Fruit fly (Drosophila melanogaster) S2 (cell line): Measurements from ENCODE around the gene CG13069.

ENCODE experiments used
- CG8478 ChIP-seq: fragments of >200 bp; optimal IDR thresholded peaks from 2 replicates; lab custom pipeline; 2018
- CTCF ChIP-seq, 2 experiments: fragments of >200 bp; optimal IDR thresholded peaks; 2 replicates each; lab custom pipeline; 2018

CG13069 gene

DNA sequence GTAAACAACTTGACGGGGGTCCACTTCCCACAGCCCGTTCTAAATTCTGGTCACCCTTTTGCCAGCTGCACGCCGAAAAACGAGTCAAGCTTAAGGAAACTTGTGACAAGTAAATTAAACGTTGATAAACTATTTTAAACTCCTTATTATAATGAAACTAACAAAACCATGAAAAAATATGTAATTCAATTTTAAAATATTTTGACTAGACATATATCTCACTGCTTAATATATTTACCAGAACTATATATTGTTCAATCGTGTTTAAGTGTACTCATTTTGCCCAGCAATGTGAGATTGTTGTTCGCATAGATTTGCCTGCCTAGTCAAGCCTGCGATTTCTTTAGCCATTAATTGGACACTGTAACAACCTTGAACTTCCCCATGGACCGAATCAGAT is 5.6 kb upstream of the CG13069 start, which contains the start of gene CG13053:
TSS of gene CG13053 (minus strand) at position 171 of the 400 bp plus-strand sequence.
- TF ChIP-seq CG8478 (lab: Kevin White, UChicago): no peak
- no peak for TF ChIP-seq CTCF (optimal IDR thresholded peaks at IDR 0.05; lab: Kevin White, UChicago)

DNA sequence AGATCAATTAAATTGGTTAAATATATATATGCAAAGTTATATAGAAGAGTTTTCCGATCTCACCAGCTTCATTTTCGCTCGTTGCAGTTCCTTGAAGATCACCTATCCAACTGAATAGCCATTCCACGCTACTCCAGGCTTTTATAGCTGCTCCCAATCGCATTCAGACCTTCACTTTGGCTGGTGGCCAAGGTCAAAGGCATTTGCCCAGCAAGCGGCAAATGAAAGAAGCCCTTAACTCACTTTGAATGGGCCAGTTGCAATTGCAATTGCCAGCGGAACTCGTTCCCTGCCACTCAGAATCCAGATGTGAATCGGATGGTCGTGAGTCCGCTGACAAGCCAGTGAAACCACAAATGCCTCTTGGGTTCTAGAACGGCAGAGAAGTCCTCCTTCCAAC is 3.7 kb upstream of the CG13069 start, which contains the start of gene CG34247:
TSS of gene CG34247 (minus strand) at position 101 of the 400 bp plus-strand sequence.
- TF ChIP-seq CG8478 (lab: Kevin White, UChicago): no peak
- no peak for TF ChIP-seq CTCF (optimal IDR thresholded peaks at IDR 0.05; lab: Kevin White, UChicago)

DNA sequence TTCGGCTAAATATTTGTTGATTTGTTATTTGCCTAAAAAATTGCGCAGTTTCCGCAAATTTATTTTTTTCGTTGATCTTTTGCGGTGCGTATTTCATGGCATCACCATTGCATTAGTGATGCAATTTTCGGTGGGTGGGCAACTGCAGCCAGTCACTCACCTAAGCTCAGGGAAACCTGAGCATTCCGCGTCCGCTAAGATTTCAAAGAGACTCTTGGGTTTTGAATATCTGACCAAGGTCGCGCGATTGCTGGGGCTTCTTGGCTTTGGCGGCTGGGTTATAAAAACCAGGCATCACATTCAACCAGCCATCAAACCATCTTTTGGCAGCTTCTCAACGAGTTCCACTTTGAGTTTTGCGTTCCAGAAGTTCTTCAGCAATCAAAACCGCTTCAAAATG is 2.7 kb upstream of the CG13069 start, which contains the start of gene CG13071:
TSS of gene CG13071 (plus strand) at position 301 of the 400 bp plus-strand sequence.
- TF ChIP-seq CG8478 (lab: Kevin White, UChicago) (no peak), CTCF (optimal IDR thresholded peaks at IDR 0.05; lab: Kevin White, UChicago) (no peak)

DNA sequence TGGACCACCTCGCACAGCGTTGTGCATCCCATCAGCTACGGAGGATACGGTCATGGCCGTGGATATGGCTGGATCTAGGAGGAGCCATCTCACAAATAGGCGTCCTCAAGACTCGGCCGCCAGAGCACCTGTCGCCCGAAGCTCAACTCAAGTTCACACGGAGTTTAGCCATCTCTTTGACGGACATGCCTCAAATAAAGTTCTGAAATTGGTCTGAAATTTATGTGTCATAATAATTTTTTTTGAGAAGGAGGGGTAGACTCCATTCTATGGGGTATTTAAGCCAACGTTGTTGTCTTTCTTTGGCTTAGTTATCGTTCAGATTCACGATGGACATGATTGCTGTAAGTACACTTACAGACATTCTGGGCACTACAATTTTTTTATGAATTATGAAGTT is 2.1 kb upstream of the CG13069 start, which contains the start of gene CG13070:
TSS of gene CG13070 (plus strand) at position 301 of the 400 bp plus-strand sequence.
- TF ChIP-seq CG8478 (lab: Kevin White, UChicago) (no peak), CTCF (optimal IDR thresholded peaks at IDR 0.05; lab: Kevin White, UChicago) (no peak)

- TF ChIP-seq CG8478 (lab: Kevin White, UChicago): no peak
- no peak for TF ChIP-seq CTCF (optimal IDR thresholded peaks at IDR 0.05; lab: Kevin White, UChicago)
Observed at dm6 chr3L:16268106-16268733, 3.0 kb downstream of the CG13069 start, which contains the start of gene CG4950. Gene CG4950 (minus strand): TSS chr3L:16268156.

DNA sequence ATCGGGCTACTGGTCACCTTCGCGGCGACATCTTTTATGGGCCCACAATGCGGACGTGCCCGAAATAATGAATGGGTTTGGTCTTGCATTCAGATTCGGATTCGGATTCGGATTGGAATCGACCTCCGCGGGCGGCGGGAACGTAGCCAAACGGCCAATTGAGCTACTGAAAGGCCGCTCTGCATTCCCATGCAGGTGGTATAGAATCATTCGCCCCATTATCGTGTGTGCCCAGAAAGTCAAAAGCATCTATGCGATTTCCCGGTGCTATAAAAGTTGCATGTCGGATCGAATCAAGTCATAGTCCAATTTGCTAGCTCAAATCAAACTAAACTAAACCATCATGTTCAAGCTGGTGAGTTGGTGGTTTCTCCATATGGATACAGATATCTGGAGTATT is 3.9 kb downstream of the CG13069 start, which contains the start of gene CG13068:
TSS of gene CG13068 (plus strand) at position 301 of the 400 bp plus-strand sequence.
- TF ChIP-seq CTCF (optimal IDR thresholded peaks at IDR 0.05; lab: Kevin White, UChicago) (no peak), CG8478 (lab: Kevin White, UChicago) (no peak)

- TF ChIP-seq CG8478 (lab: Kevin White, UChicago) (no peak), CTCF (optimal IDR thresholded peaks at IDR 0.05; lab: Kevin White, UChicago) (no peak)
Observed at dm6 chr3L:16270802-16271332, 5.7 kb downstream of the CG13069 start, which contains the start of the genes CG34248 and CG13067. Gene CG34248 (minus strand): TSS chr3L:16270902. Gene CG13067 (plus strand): TSS chr3L:16271282.

- TF ChIP-seq CG8478 (lab: Kevin White, UChicago) (no peak), CTCF (optimal IDR thresholded peaks at IDR 0.05; lab: Kevin White, UChicago) (no peak)
Observed at dm6 chr3L:16272338-16272959, 7.3 kb downstream of the CG13069 start, which contains the start of gene CG13066. Gene CG13066 (plus strand): TSS chr3L:16272909.

DNA sequence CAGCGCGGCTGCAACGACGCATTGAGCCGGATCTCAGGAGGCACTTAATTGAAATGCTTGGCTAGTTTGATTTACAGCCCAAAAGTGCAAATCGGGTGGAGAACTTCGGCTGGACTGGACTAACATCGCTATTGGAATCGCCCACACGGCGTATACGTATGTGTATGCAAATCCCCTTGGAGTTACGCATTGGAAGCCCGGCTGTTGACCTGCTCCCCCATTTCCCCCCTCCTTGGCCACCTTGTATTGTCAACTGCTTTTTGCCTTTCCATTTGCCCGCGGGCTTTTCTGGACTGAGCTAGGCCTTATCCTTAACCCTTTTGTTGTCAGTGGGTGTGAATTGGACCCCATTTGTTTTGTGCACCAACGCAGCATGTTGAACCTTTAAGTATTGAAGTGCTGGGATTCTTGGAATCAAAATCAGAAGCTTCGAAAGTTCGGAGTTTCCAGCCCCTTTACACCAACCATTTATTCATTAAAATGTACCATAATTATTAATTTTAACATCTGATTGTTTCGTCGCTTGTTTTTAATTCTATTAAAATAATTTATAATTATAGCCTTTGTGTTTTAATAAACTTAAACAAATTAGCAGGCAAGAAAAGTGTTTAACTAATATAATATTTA is 10.3 kb downstream of the CG13069 start:
- TF ChIP-seq CG8478 (lab: Kevin White, UChicago) (no peak), CTCF (optimal IDR thresholded peaks at IDR 0.05; lab: Kevin White, UChicago) (no peak)

dm6 chr3L:16277135-16277534 is 11.9 kb downstream of the CG13069 start, which contains the start of gene CG13065:
Gene CG13065 (plus strand): TSS chr3L:16277435.
- no peak for TF ChIP-seq CTCF (optimal IDR thresholded peaks at IDR 0.05; lab: Kevin White, UChicago)

DNA sequence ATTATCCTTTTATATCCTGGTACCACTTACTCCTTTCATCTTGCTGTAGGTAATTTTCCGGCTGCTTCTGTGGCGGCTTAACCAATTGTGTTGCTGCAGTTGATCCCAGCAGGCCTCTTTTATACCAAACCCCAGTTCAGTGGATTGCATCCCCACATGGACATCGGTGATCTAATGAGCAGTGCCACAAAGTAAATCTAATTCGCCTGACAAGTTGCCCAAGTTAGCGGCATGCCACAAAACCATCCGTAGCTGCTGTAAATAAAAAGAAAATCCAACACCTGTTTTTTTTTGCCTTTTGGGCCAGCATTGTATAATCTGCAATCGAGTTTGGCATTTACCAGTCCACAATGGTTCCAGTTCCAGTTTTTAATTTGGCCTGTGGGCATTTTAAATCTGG is 14.0 kb downstream of the CG13069 start, which contains the start of gene CG13050:
TSS of gene CG13050 (minus strand) at position 101 of the 400 bp plus-strand sequence.
- no peak for TF ChIP-seq CG8478 (lab: Kevin White, UChicago)
- no peak for TF ChIP-seq CTCF (optimal IDR thresholded peaks at IDR 0.05; lab: Kevin White, UChicago)

DNA sequence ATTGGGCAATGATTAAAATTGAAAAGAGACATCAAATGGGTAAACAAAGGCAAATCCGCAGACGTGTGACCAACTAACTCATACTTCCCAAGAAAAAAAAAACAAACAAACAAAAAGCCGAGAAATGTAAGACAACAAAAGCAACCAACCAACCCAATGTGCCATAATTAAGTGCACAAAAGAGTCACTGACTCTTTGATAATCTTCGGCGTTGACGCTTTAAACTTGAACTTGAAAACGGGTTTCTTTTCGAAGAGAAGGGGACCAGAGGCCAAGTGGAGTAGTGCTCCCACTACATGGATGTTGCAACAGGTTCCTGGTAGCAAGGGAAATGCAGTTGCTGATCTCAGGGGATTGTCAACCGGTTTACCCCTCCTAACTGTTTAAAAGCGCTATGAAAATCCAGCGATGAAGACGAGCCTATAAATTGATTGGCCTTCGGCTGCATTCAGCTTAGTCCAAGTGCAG is 14.8 kb downstream of the CG13069 start, which contains the start of gene CG13064:
TSS of gene CG13064 (plus strand) at position 418 of the 468 bp plus-strand sequence.
- no peak for TF ChIP-seq CTCF (optimal IDR thresholded peaks at IDR 0.05; lab: Kevin White, UChicago)
- TF ChIP-seq CG8478 (lab: Kevin White, UChicago): no peak

DNA sequence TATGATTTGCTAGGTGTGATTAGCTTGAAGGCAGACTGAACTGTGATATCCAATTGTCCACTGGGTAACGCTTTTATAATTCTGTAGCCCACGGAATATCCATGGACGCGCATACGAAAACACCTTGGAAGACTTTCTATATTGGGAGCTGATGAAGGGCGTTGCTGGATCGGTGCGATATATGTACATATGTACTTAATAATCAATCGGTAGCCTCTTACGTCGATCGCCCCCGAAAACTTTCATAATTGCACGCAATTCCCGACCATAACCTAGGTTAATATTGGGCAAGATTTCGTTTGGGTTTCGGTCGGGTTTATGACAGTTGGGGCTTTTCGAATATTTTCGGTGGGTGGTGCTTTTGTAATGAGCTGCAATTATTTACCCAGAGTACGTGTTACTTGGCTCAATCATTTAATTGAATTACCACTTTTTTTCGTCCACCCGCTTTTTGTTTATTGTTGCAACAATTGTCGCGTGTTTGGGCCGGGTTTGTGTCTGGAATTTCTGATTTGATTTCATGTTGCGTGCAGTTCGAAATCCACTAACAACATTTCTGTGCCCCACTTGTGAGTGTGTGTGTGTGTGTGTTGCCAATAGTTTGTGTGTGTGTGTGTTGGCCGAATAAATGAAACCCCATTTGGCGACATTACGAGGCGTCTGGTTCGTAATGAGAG is 16.8 kb downstream of the CG13069 start, which contains the start of gene CG13049:
TSS of gene CG13049 (minus strand) at position 51 of the 677 bp plus-strand sequence.
- TF ChIP-seq CTCF (optimal IDR thresholded peaks at IDR 0.05; lab: Kevin White, UChicago) (no peak), CG8478 (lab: Kevin White, UChicago) (no peak)
